ENCODE assay signal across 6 worm cellular contexts in the genomic region with DNA sequence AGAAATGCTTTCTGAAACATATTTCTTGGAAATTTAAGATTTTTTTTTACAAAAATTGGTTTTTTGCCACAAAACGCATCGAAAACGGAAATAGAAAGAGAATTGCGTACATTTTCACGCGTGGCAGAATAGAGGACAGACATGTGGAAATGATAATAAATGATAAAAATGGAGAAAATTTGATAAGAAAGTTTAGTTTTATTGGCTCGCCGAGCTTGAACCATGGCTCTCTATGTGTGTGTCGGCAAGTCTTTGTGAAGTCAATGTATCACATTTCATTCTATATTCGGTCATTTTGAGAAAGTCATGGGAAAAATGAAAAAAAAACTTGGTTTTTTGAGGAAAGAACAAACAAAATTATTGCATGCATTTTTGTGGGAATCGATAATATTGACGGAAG.
TF ChIP-seq lines count a peak whose summit lies in the region.

No protein-coding gene starts in this region.

TF ChIP-seq in whole organism, L1 larva, 84 proteins besides CTCF, POLR2A, EP300 and RAD21:
- TF ChIP-seq elt-2 (tag; optimal IDR thresholded peaks at IDR 0.05; lab: Kevin White, UChicago) (peak; percentile 48), lin-35 (GFP tag; optimal IDR thresholded peaks at IDR 0.05; lab: Kevin White, UChicago) (peak in 1 of 2 experiments; percentile 29), dsc-1 (tag; optimal IDR thresholded peaks at IDR 0.05; lab: Kevin White, UChicago) (no peak), nhr-90 (tag; optimal IDR thresholded peaks at IDR 0.05; lab: Kevin White, UChicago; ENCODE audit: poor library complexity) (no peak)

TF ChIP-seq in whole organism, L2 larva, 48 proteins besides CTCF, POLR2A, EP300 and RAD21:
- TF ChIP-seq ztf-11 (tag; optimal IDR thresholded peaks at IDR 0.05; lab: Kevin White, UChicago) (no peak), sma-9 (GFP tag; optimal IDR thresholded peaks at IDR 0.05; lab: Kevin White, UChicago) (no peak), sma-9 (tag; optimal IDR thresholded peaks at IDR 0.05; lab: Kevin White, UChicago) (no peak), R02D3.7 (tag; optimal IDR thresholded peaks at IDR 0.05; lab: Kevin White, UChicago) (no peak), ZK546.5 (tag; optimal IDR thresholded peaks at IDR 0.05; lab: Kevin White, UChicago) (no peak), nhr-237 (tag; optimal IDR thresholded peaks at IDR 0.05; lab: Kevin White, UChicago) (no peak), nhr-6 (tag; optimal IDR thresholded peaks at IDR 0.05; lab: Kevin White, UChicago) (no peak), sma-3 (GFP tag; optimal IDR thresholded peaks at IDR 0.05; lab: Kevin White, UChicago) (no peak), unc-62 (GFP tag; optimal IDR thresholded peaks at IDR 0.05; lab: Kevin White, UChicago) (no peak), crh-2 (tag; optimal IDR thresholded peaks at IDR 0.05; lab: Kevin White, UChicago) (peak; percentile 45), lin-11 (tag; optimal IDR thresholded peaks at IDR 0.05; lab: Kevin White, UChicago) (no peak), fos-1 (tag; optimal IDR thresholded peaks at IDR 0.05; lab: Kevin White, UChicago) (peak; percentile 69), sem-4 (tag; optimal IDR thresholded peaks at IDR 0.05; lab: Kevin White, UChicago) (no peak), nhr-21 (tag; optimal IDR thresholded peaks at IDR 0.05; lab: Kevin White, UChicago) (no peak), F13H6.1 (tag; optimal IDR thresholded peaks at IDR 0.05; lab: Kevin White, UChicago) (no peak)

TF ChIP-seq in whole organism, L3 larva, 47 proteins besides CTCF, POLR2A, EP300 and RAD21:
- TF ChIP-seq pqm-1 (tag; optimal IDR thresholded peaks at IDR 0.05; lab: Kevin White, UChicago), result peak; percentile 55
- TF ChIP-seq unc-39 (tag; optimal IDR thresholded peaks at IDR 0.05; lab: Kevin White, UChicago), result no peak
- TF ChIP-seq nhr-43 (tag; optimal IDR thresholded peaks at IDR 0.05; lab: Kevin White, UChicago; ENCODE audit: poor library complexity, severe bottlenecking), result no peak
- TF ChIP-seq nhr-237 (tag; optimal IDR thresholded peaks at IDR 0.05; lab: Kevin White, UChicago), result no peak
- TF ChIP-seq skn-1 (tag; optimal IDR thresholded peaks at IDR 0.05; lab: Kevin White, UChicago), result no peak
- peak; percentile 17 for TF ChIP-seq pha-4 (tag; optimal IDR thresholded peaks at IDR 0.05; lab: Kevin White, UChicago)
- TF ChIP-seq elt-2 (tag; optimal IDR thresholded peaks at IDR 0.05; lab: Kevin White, UChicago), result peak; percentile 87

TF ChIP-seq in whole organism, L4 larva, 104 proteins besides CTCF, POLR2A, EP300 and RAD21:
- peak; percentile 11 for TF ChIP-seq hlh-30 (tag; optimal IDR thresholded peaks at IDR 0.05; lab: Kevin White, UChicago; ENCODE audit: insufficient read depth)
- no peak for TF ChIP-seq ces-1 (GFP tag; optimal IDR thresholded peaks at IDR 0.05; lab: Kevin White, UChicago)
- peak; percentile 45 for TF ChIP-seq nhr-28 (tag; optimal IDR thresholded peaks at IDR 0.05; lab: Kevin White, UChicago)
- peak in 1 of 2 experiments; percentile 29 for TF ChIP-seq mdl-1 (tag; optimal IDR thresholded peaks at IDR 0.05; lab: Kevin White, UChicago)
- no peak for TF ChIP-seq madf-9 (GFP tag; conservative IDR thresholded peaks at IDR 0.05; lab: Robert Waterston, UW)
- peak; percentile 28 for TF ChIP-seq dve-1 (tag; optimal IDR thresholded peaks at IDR 0.05; lab: Kevin White, UChicago; ENCODE audit: insufficient read depth)
- peak in 1 of 2 experiments; percentile 27 for TF ChIP-seq unc-62 (GFP tag; optimal IDR thresholded peaks at IDR 0.05 in 1 of 2; lab: Kevin White, UChicago)
- TF ChIP-seq unc-62 (tag; optimal IDR thresholded peaks at IDR 0.05; lab: Kevin White, UChicago), result no peak
- TF ChIP-seq attf-4 (tag; optimal IDR thresholded peaks at IDR 0.05; lab: Kevin White, UChicago), result no peak
- peak; percentile 46 for TF ChIP-seq dmd-6 (GFP tag; IDR thresholded peaks at IDR 0.05; lab: Robert Waterston, UW)
- TF ChIP-seq nhr-102 (tag; optimal IDR thresholded peaks at IDR 0.05; lab: Kevin White, UChicago), result no peak
- TF ChIP-seq skn-1 (tag; optimal IDR thresholded peaks at IDR 0.05; lab: Kevin White, UChicago), result no peak
- peak; percentile 76 for TF ChIP-seq pqm-1 (tag; optimal IDR thresholded peaks at IDR 0.05; lab: Kevin White, UChicago)
- TF ChIP-seq php-3 (GFP tag; IDR thresholded peaks at IDR 0.05; lab: Robert Waterston, UW), result peak; percentile 63; the same call in 1 of the 2 replicates
- no peak for TF ChIP-seq daf-16 (GFP tag; optimal IDR thresholded peaks at IDR 0.05; lab: Kevin White, UChicago)
- peak; percentile 30 for TF ChIP-seq daf-16 (tag; optimal IDR thresholded peaks at IDR 0.05; lab: Kevin White, UChicago)
- TF ChIP-seq dmd-8 (GFP tag; IDR thresholded peaks at IDR 0.05; lab: Robert Waterston, UW), result no peak
- peak; percentile 2 for TF ChIP-seq nhr-77 (tag; optimal IDR thresholded peaks at IDR 0.05; lab: Kevin White, UChicago)

TF ChIP-seq in whole organism, late embryonic, 69 proteins besides CTCF, POLR2A, EP300 and RAD21:
- TF ChIP-seq ahr-1 (tag; optimal IDR thresholded peaks at IDR 0.05; lab: Kevin White, UChicago), result no peak
- TF ChIP-seq elt-2 (tag; optimal IDR thresholded peaks at IDR 0.05; lab: Kevin White, UChicago), result peak; percentile 71

TF ChIP-seq in whole organism, young adult, 124 proteins besides CTCF, POLR2A, EP300 and RAD21:
- peak; percentile 71 for TF ChIP-seq nhr-80 (tag; optimal IDR thresholded peaks at IDR 0.05; lab: Kevin White, UChicago)
- TF ChIP-seq F57C9.4 (tag; optimal IDR thresholded peaks at IDR 0.05; lab: Kevin White, UChicago), result no peak
- TF ChIP-seq cebp-1 (GFP tag; IDR thresholded peaks at IDR 0.05; lab: Robert Waterston, UW), result no peak
- TF ChIP-seq cebp-1 (tag; optimal IDR thresholded peaks at IDR 0.05; lab: Kevin White, UChicago), result peak; percentile 9
TF ChIP-seq in whole organism, young adult: peak in this region for 2.
